Worm (Caenorhabditis elegans) whole organism, young adult: ENCODE measurements around the gene F35G12.7.

Source experiments
- B0035.1 ChIP-seq: sonication (generic microtip); optimal IDR thresholded peaks from 2 replicates; lab custom pipeline; 2016; ENCODE audit warnings: missing genetic modification characterization, mild to moderate bottlenecking, missing compliant biosample characterization, missing genotype, missing genetic modification reagents
- F39B2.1 ChIP-seq: fragments of 200-800 bp; sonication (Bioruptor generic); IDR thresholded peaks from 2 replicates; pipeline ENCODE4 v1.3.6; 2022; ENCODE audit warnings: missing genetic modification reagents, missing genetic modification characterization, missing compliant biosample characterization
- F49E8.2 ChIP-seq: sonication (generic microtip); optimal IDR thresholded peaks from 3 replicates; lab custom pipeline; 2017; ENCODE audit warnings: missing genetic modification characterization, mild to moderate bottlenecking, missing compliant biosample characterization, antibody characterized with exemption, moderate library complexity; ENCODE audit not compliant: insufficient read depth
- F57C9.4 ChIP-seq: sonication (generic microtip); optimal IDR thresholded peaks from 2 replicates; lab custom pipeline; 2017; ENCODE audit warnings: mild to moderate bottlenecking, missing genetic modification characterization, missing compliant biosample characterization
- K11D2.4 ChIP-seq: fragments of 200-800 bp; sonication (Bioruptor generic); IDR thresholded peaks from 2 replicates; pipeline ENCODE4 v1.3.6; 2022; ENCODE audit warnings: missing genetic modification reagents, missing genetic modification characterization, missing compliant biosample characterization
- K12H6.12 ChIP-seq: fragments of 200-800 bp; sonication (Bioruptor generic); optimal IDR thresholded peaks from 2 replicates; lab custom pipeline; 2018; ENCODE audit warnings: mild to moderate bottlenecking, missing genetic modification characterization, missing compliant biosample characterization
- Y56A3A.18 ChIP-seq: fragments of 200-800 bp; sonication (Bioruptor generic); IDR thresholded peaks from 2 replicates; pipeline ENCODE4 v1.3.6; 2022; ENCODE audit warnings: missing genetic modification reagents, missing genetic modification characterization, missing compliant biosample characterization
- Y95B8A.8 ChIP-seq: fragments of 200-800 bp; sonication (Bioruptor generic); IDR thresholded peaks from 2 replicates; pipeline ENCODE4 v1.3.6; 2022; ENCODE audit warnings: missing genetic modification reagents, missing genetic modification characterization, missing compliant biosample characterization
- aptf-2 ChIP-seq: fragments of 200-800 bp; sonication (Bioruptor generic); conservative IDR thresholded peaks from 2 replicates; pipeline ENCODE4 v1.3.6; 2022; ENCODE audit warnings: missing genetic modification reagents, missing genetic modification characterization, missing compliant biosample characterization
- athp-1 ChIP-seq: sonication (generic microtip); optimal IDR thresholded peaks from 2 replicates; lab custom pipeline; 2017; ENCODE audit warnings: mild to moderate bottlenecking, missing genetic modification characterization, missing compliant biosample characterization
- bed-1 ChIP-seq: fragments of 200-800 bp; sonication (Bioruptor generic); IDR thresholded peaks from 2 replicates; pipeline ENCODE4 v1.3.6; 2022; ENCODE audit warnings: missing genetic modification reagents, missing genetic modification characterization, missing compliant biosample characterization
- bed-2 ChIP-seq: fragments of 200-800 bp; sonication (Bioruptor generic); IDR thresholded peaks from 2 replicates; pipeline ENCODE4 v1.3.6; 2022; ENCODE audit warnings: missing genetic modification reagents, missing genetic modification characterization, missing compliant biosample characterization
- ccch-3 ChIP-seq: fragments of 200-800 bp; sonication (Bioruptor generic); optimal IDR thresholded peaks from 2 replicates; lab custom pipeline; 2018; ENCODE audit warnings: mild to moderate bottlenecking, missing genetic modification characterization, missing compliant biosample characterization
- cebp-1 ChIP-seq, 2 experiments: fragments of 200-800 bp in 1 of 2; sonication (Bioruptor generic) in 1 of 2; sonication (generic microtip) in 1 of 2; IDR thresholded peaks in 1 of 2; optimal IDR thresholded peaks in 1 of 2; 2 replicates each; pipeline versions ENCODE4 v1.3.6 to Lab custom; 2017 to 2022; ENCODE audit warnings: missing compliant biosample characterization in 2 of 2, missing genetic modification characterization in 2 of 2, mild to moderate bottlenecking in 1 of 2, missing genetic modification reagents in 1 of 2, moderate library complexity in 1 of 2
- ceh-100 ChIP-seq: fragments of 200-800 bp; sonication (Bioruptor generic); IDR thresholded peaks from 2 replicates; pipeline ENCODE4 v1.3.6; 2022; ENCODE audit warnings: missing genetic modification reagents, missing genetic modification characterization, missing compliant biosample characterization
- ceh-40 ChIP-seq: fragments of 200-800 bp; sonication (Bioruptor generic); IDR thresholded peaks from 2 replicates; pipeline ENCODE4 v1.3.6; 2022; ENCODE audit warnings: missing genetic modification characterization, missing compliant biosample characterization
- chd-7 ChIP-seq: sonication (generic microtip); optimal IDR thresholded peaks from 2 replicates; lab custom pipeline; 2016; ENCODE audit warnings: mild to moderate bottlenecking, missing genetic modification characterization, moderate library complexity, missing compliant biosample characterization
- die-1 ChIP-seq: sonication (generic microtip); optimal IDR thresholded peaks from 2 replicates; lab custom pipeline; 2016; ENCODE audit warnings: missing genotype, mild to moderate bottlenecking, missing genetic modification characterization, missing compliant biosample characterization
- dox-1 ChIP-seq: fragments of 200-800 bp; sonication (Bioruptor generic); IDR thresholded peaks from 2 replicates; pipeline ENCODE4 v1.3.6; 2022; ENCODE audit warnings: missing genetic modification reagents, missing genetic modification characterization, missing compliant biosample characterization
- efl-1 ChIP-seq: fragments of 150-350 bp; optimal IDR thresholded peaks from 2 replicates; lab custom pipeline; 2014; ENCODE audit warnings: missing biosample characterization, missing genetic modification reagents, missing genetic modification characterization
- egl-44 ChIP-seq: fragments of 200-800 bp; sonication (Bioruptor generic); IDR thresholded peaks from 2 replicates; pipeline ENCODE4 v1.3.6; 2022; ENCODE audit warnings: missing genetic modification reagents, missing genetic modification characterization, missing compliant biosample characterization
- fkh-3 ChIP-seq: sonication (generic microtip); optimal IDR thresholded peaks from 2 replicates; lab custom pipeline; 2016; ENCODE audit warnings: mild to moderate bottlenecking, missing genetic modification characterization, missing compliant biosample characterization
- him-1 ChIP-seq: sonication (generic microtip); optimal IDR thresholded peaks from 2 replicates; lab custom pipeline; 2016; ENCODE audit warnings: missing genotype, missing genetic modification reagents, missing genetic modification characterization, missing compliant biosample characterization
- lag-1 ChIP-seq: fragments of 200-800 bp; sonication (Bioruptor generic); IDR thresholded peaks from 2 replicates; pipeline ENCODE4 v1.3.6; 2022; ENCODE audit warnings: missing genetic modification reagents, missing genetic modification characterization, missing compliant biosample characterization
- let-526 ChIP-seq: fragments of 200-800 bp; sonication (Bioruptor generic); IDR thresholded peaks from 2 replicates; pipeline ENCODE4 v1.3.6; 2022; ENCODE audit warnings: missing genetic modification reagents, missing genetic modification characterization, missing compliant biosample characterization
- lin-40 ChIP-seq: sonication (generic microtip); optimal IDR thresholded peaks from 2 replicates; lab custom pipeline; 2016; ENCODE audit warnings: missing genetic modification characterization, mild to moderate bottlenecking, missing compliant biosample characterization, missing genotype, missing genetic modification reagents
- lir-1 ChIP-seq: fragments of 200-800 bp; sonication (Bioruptor generic); conservative IDR thresholded peaks from 2 replicates; pipeline ENCODE4 v1.3.6; 2022; ENCODE audit warnings: missing genetic modification reagents, missing genetic modification characterization, missing compliant biosample characterization
- madf-10 ChIP-seq: sonication (generic microtip); optimal IDR thresholded peaks from 2 replicates; lab custom pipeline; 2016; ENCODE audit warnings: mild to moderate bottlenecking, missing genetic modification characterization, missing compliant biosample characterization
- madf-3 ChIP-seq: fragments of 200-800 bp; sonication (Bioruptor generic); IDR thresholded peaks from 2 replicates; pipeline ENCODE4 v1.3.6; 2022; ENCODE audit warnings: missing genetic modification reagents, missing genetic modification characterization, missing compliant biosample characterization
- mes-4 ChIP-seq: sonication (generic microtip); optimal IDR thresholded peaks from 2 replicates; lab custom pipeline; 2016; ENCODE audit warnings: missing genotype, missing genetic modification characterization, missing compliant biosample characterization
- mxl-1 ChIP-seq: sonication (generic microtip); optimal IDR thresholded peaks from 2 replicates; lab custom pipeline; 2016; ENCODE audit warnings: missing genetic modification characterization, missing compliant biosample characterization
- nfya-2 ChIP-seq: fragments of 200-800 bp; sonication (Bioruptor generic); IDR thresholded peaks from 2 replicates; pipeline ENCODE4 v1.3.6; 2022; ENCODE audit warnings: missing genetic modification reagents, missing genetic modification characterization, missing compliant biosample characterization
- nhr-90 ChIP-seq: sonication (generic microtip); optimal IDR thresholded peaks from 2 replicates; lab custom pipeline; 2016; ENCODE audit warnings: missing genotype, mild to moderate bottlenecking, missing genetic modification characterization, missing compliant biosample characterization
- pbrm-1 ChIP-seq: fragments of 200-800 bp; sonication (Bioruptor generic); IDR thresholded peaks from 2 replicates; pipeline ENCODE4 v1.3.6; 2022; ENCODE audit warnings: missing genetic modification reagents, missing genetic modification characterization, missing compliant biosample characterization
- repo-1 ChIP-seq: sonication (generic microtip); optimal IDR thresholded peaks from 2 replicates; lab custom pipeline; 2017; ENCODE audit warnings: mild to moderate bottlenecking, missing genetic modification characterization, missing compliant biosample characterization
- rpc-1 ChIP-seq, 2 experiments: fragments of 150-350 bp in 1 of 2; sonication (generic microtip) in 1 of 2; optimal IDR thresholded peaks; 2 replicates each; lab custom pipeline; 2014 to 2018; ENCODE audit warnings: missing biosample characterization in 1 of 2, missing genetic modification characterization in 1 of 2, missing genetic modification reagents in 1 of 2, missing genotype in 1 of 2
- sdz-38 ChIP-seq: sonication (generic microtip); optimal IDR thresholded peaks from 2 replicates; lab custom pipeline; 2016; ENCODE audit warnings: missing genotype, missing genetic modification characterization, missing compliant biosample characterization
- sptf-2 ChIP-seq: fragments of 200-800 bp; sonication (Bioruptor generic); optimal IDR thresholded peaks from 2 replicates; lab custom pipeline; 2018; ENCODE audit warnings: mild to moderate bottlenecking, missing genetic modification characterization, missing compliant biosample characterization
- tbx-9 ChIP-seq: sonication (generic microtip); optimal IDR thresholded peaks from 2 replicates; lab custom pipeline; 2016; ENCODE audit warnings: borderline replicate concordance, missing genetic modification characterization, inconsistent platforms, missing compliant biosample characterization
- unc-130 ChIP-seq: sonication (generic microtip); optimal IDR thresholded peaks from 2 replicates; lab custom pipeline; 2016; ENCODE audit warnings: missing genetic modification reagents, missing genetic modification characterization, missing compliant biosample characterization
- ztf-25 ChIP-seq: fragments of 200-800 bp; sonication (Bioruptor generic); IDR thresholded peaks from 2 replicates; pipeline ENCODE4 v1.3.6; 2022; ENCODE audit warnings: missing genetic modification reagents, missing genetic modification characterization, missing compliant biosample characterization

Gene F35G12.7

DNA sequence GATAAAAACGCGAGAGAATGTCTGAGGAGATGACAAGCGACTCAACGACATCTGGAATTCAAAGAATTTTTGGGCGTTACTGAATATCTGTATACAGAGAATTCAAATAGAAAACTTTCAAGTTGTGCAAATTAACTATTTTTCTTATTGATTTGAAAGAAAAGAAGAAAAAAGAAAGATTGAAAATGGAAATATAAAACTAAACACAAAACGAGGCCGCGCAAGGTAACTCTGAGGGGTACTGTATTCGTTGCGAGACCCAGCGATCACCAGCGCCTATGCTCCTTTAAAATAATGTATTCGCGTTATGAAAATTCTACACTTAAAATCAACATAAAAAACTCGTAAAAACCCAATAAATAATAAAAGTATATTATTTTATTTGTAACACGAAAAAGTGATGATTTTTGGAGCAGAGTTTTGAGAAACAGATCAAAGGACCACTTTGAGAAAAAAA lies 8.7 kb upstream of the F35G12.7 start, which contains the start of gene asb-1 (continued):
- TF ChIP-seq lin-40 (tag; lab: Kevin White, UChicago), result no peak
- no peak for TF ChIP-seq sptf-2 (GFP tag; lab: Kevin White, UChicago)
- TF ChIP-seq madf-10 (tag; lab: Kevin White, UChicago), result no peak
- TF ChIP-seq nfya-2 (GFP tag; lab: Robert Waterston, UW), result no peak
- TF ChIP-seq bed-1, result no peak
- no peak for TF ChIP-seq lir-1
- no peak for TF ChIP-seq lag-1 (GFP tag; lab: Robert Waterston, UW)
- no peak for TF ChIP-seq Y95B8A.8 (GFP tag; lab: Robert Waterston, UW)
- TF ChIP-seq pbrm-1, result peak; percentile 12; the same call in 1 of the 2 replicates
- TF ChIP-seq egl-44, result no peak
- TF ChIP-seq repo-1 (tag; lab: Kevin White, UChicago), result no peak
- no peak for TF ChIP-seq nhr-90 (tag; lab: Kevin White, UChicago)
- TF ChIP-seq rpc-1 (optimal IDR thresholded peaks at IDR 0.05; lab: Kevin White, UChicago), result no peak
- TF ChIP-seq rpc-1 (tag; optimal IDR thresholded peaks at IDR 0.05; lab: Kevin White, UChicago), result no peak
- TF ChIP-seq B0035.1 (tag; lab: Kevin White, UChicago), result no peak
- TF ChIP-seq Y56A3A.18, result no peak
- no peak for TF ChIP-seq dox-1
- no peak for TF ChIP-seq sdz-38 (tag; lab: Kevin White, UChicago)
- 0 out of 2 replicates have a peak, but pooled peaks have one; percentile 20 for TF ChIP-seq madf-3 (GFP tag; lab: Robert Waterston, UW)
- TF ChIP-seq mes-4 (tag; lab: Kevin White, UChicago), result no peak
- TF ChIP-seq chd-7 (tag; lab: Kevin White, UChicago), result no peak
- TF ChIP-seq tbx-9 (tag; lab: Kevin White, UChicago), result no peak
- no peak for TF ChIP-seq mxl-1 (tag; lab: Kevin White, UChicago)
- TF ChIP-seq efl-1 (GFP tag; lab: Kevin White, UChicago), result peak; percentile 22
- peak; percentile 41 for TF ChIP-seq him-1 (tag; lab: Kevin White, UChicago)
- TF ChIP-seq K12H6.12 (tag; lab: Kevin White, UChicago), result no peak
- TF ChIP-seq K11D2.4, result no peak
- TF ChIP-seq bed-2 (GFP tag; lab: Robert Waterston, UW), result no peak
- TF ChIP-seq F57C9.4, result no peak
- no peak for TF ChIP-seq athp-1 (tag; lab: Kevin White, UChicago)
- no peak for TF ChIP-seq F39B2.1
- TF ChIP-seq ztf-25, result no peak
- no peak for TF ChIP-seq ccch-3 (GFP tag; lab: Kevin White, UChicago)
- no peak for TF ChIP-seq fkh-3 (tag; lab: Kevin White, UChicago)
- TF ChIP-seq cebp-1 (GFP tag; IDR thresholded peaks at IDR 0.05; lab: Robert Waterston, UW), result no peak
- TF ChIP-seq cebp-1 (tag; optimal IDR thresholded peaks at IDR 0.05; lab: Kevin White, UChicago), result peak; percentile 3
- peak; percentile 57 for TF ChIP-seq F49E8.2 (tag; lab: Kevin White, UChicago)
- no peak for TF ChIP-seq ceh-100 (GFP tag; lab: Robert Waterston, UW)
- TF ChIP-seq ceh-40 (GFP tag; lab: Robert Waterston, UW), result no peak
- no peak for TF ChIP-seq die-1
- peak; percentile 53 for TF ChIP-seq unc-130 (GFP tag; lab: Kevin White, UChicago)
- TF ChIP-seq aptf-2 (GFP tag; lab: Robert Waterston, UW), result no peak
- no peak for TF ChIP-seq let-526 (GFP tag; lab: Robert Waterston, UW)
